Fruit fly (Drosophila melanogaster): ENCODE measurements around the gene slou.

The slou gene

dm6 chr3R:21590677-21591369 is 33.8 kb upstream of the slou start:
- TF ChIP-seq CTCF (optimal IDR thresholded peaks at IDR 0.05) (no peak), CG8478 (optimal IDR thresholded peaks at IDR 0.05) (no peak)

- TF ChIP-seq CTCF (optimal IDR thresholded peaks at IDR 0.05) = no peak
- TF ChIP-seq CG8478 (optimal IDR thresholded peaks at IDR 0.05) = no peak
These were observed 33.2 kb upstream of the slou start for dm6 chr3R:21590203-21590659.

dm6 chr3R:21589500-21590202 is 32.7 kb upstream of the slou start:
- TF ChIP-seq CG8478 (optimal IDR thresholded peaks at IDR 0.05) (no peak), CTCF (optimal IDR thresholded peaks at IDR 0.05) (no peak)

dm6 chr3R:21587480-21588055 is 30.6 kb upstream of the slou start:
- TF ChIP-seq CG8478 (optimal IDR thresholded peaks at IDR 0.05) (no peak), CTCF (optimal IDR thresholded peaks at IDR 0.05) (no peak)

- TF ChIP-seq CG8478 (optimal IDR thresholded peaks at IDR 0.05) (no peak), CTCF (optimal IDR thresholded peaks at IDR 0.05) (no peak)
These were observed 30.0 kb upstream of the slou start for dm6 chr3R:21586914-21587459.

dm6 chr3R:21586351-21586750 is 29.4 kb upstream of the slou start:
- TF ChIP-seq CG8478 (optimal IDR thresholded peaks at IDR 0.05) (no peak), CTCF (optimal IDR thresholded peaks at IDR 0.05) (no peak)

- no peak for TF ChIP-seq CG8478 (optimal IDR thresholded peaks at IDR 0.05)
- TF ChIP-seq CTCF (optimal IDR thresholded peaks at IDR 0.05) = no peak
These were observed 27.4 kb upstream of the slou start for dm6 chr3R:21584296-21584936.

- TF ChIP-seq CG8478 (optimal IDR thresholded peaks at IDR 0.05) (no peak), CTCF (optimal IDR thresholded peaks at IDR 0.05) (no peak)
These were observed 26.7 kb upstream of the slou start for dm6 chr3R:21583603-21584218.

dm6 chr3R:21583087-21583486 is 26.1 kb upstream of the slou start:
- TF ChIP-seq CTCF (optimal IDR thresholded peaks at IDR 0.05) (no peak), CG8478 (optimal IDR thresholded peaks at IDR 0.05) (no peak)

- TF ChIP-seq CG8478 (optimal IDR thresholded peaks at IDR 0.05) = no peak
- no peak for TF ChIP-seq CTCF (optimal IDR thresholded peaks at IDR 0.05)
These were observed 25.7 kb upstream of the slou start for dm6 chr3R:21582637-21583036.

- TF ChIP-seq CTCF (optimal IDR thresholded peaks at IDR 0.05) = peak in 1 of 2 experiments; percentile 11
- no peak for TF ChIP-seq CG8478 (optimal IDR thresholded peaks at IDR 0.05)
These were observed 25.1 kb upstream of the slou start for dm6 chr3R:21582124-21582474.

- TF ChIP-seq CTCF (optimal IDR thresholded peaks at IDR 0.05) (no peak), CG8478 (optimal IDR thresholded peaks at IDR 0.05) (no peak)
These were observed 24.6 kb upstream of the slou start for dm6 chr3R:21581365-21582123.

dm6 chr3R:21580091-21580490 is 23.1 kb upstream of the slou start:
- TF ChIP-seq CG8478 (optimal IDR thresholded peaks at IDR 0.05) (no peak), CTCF (optimal IDR thresholded peaks at IDR 0.05) (peak; percentile 46 to 59)

dm6 chr3R:21569049-21569448 is 12.1 kb upstream of the slou start, which contains the start of gene CG15498:
CG15498 (minus strand) TSS chr3R:21569149.
- no peak for TF ChIP-seq CTCF (optimal IDR thresholded peaks at IDR 0.05)
